Worm (Caenorhabditis elegans) whole organism, L2 larva: Measurements from ENCODE around the gene tmem-131.

Experiments
- C34F6.9 ChIP-seq: fragments of 150-350 bp; optimal IDR thresholded peaks from 2 replicates; lab custom pipeline; 2014; ENCODE audit warnings: missing biosample characterization, missing genetic modification characterization
- F13H6.1 ChIP-seq: sonication (generic microtip); optimal IDR thresholded peaks from 2 replicates; lab custom pipeline; 2016; ENCODE audit warnings: missing genetic modification characterization, missing compliant biosample characterization
- R02D3.7 ChIP-seq: fragments of 150-350 bp; optimal IDR thresholded peaks from 2 replicates; lab custom pipeline; 2014; ENCODE audit warnings: missing biosample characterization, missing genetic modification characterization
- Y55F3AM.14 ChIP-seq: fragments of 200-800 bp; sonication (Bioruptor generic); optimal IDR thresholded peaks from 2 replicates; lab custom pipeline; 2018; ENCODE audit warnings: mild to moderate bottlenecking, missing genetic modification characterization, missing compliant biosample characterization
- alr-1 ChIP-seq: fragments of 150-350 bp; optimal IDR thresholded peaks from 2 replicates; lab custom pipeline; 2014; ENCODE audit warnings: missing biosample characterization, missing genetic modification characterization
- aly-2 ChIP-seq: fragments of 150-350 bp; optimal IDR thresholded peaks from 2 replicates; lab custom pipeline; 2014; ENCODE audit warnings: missing biosample characterization, missing genetic modification characterization
- ama-1 ChIP-seq: fragments of 150-350 bp; optimal IDR thresholded peaks from 2 replicates; lab custom pipeline; 2018; ENCODE audit warnings: inconsistent platforms
- blmp-1 ChIP-seq: sonication (generic microtip); optimal IDR thresholded peaks from 2 replicates; lab custom pipeline; 2017; ENCODE audit warnings: missing genetic modification characterization, mild to moderate bottlenecking, missing compliant biosample characterization, antibody characterized with exemption, moderate library complexity; ENCODE audit not compliant: insufficient read depth
- ceh-16 ChIP-seq: fragments of 150-350 bp; optimal IDR thresholded peaks from 2 replicates; lab custom pipeline; 2014; ENCODE audit warnings: missing biosample characterization, missing genetic modification characterization
- ceh-82 ChIP-seq: fragments of 150-350 bp; optimal IDR thresholded peaks from 2 replicates; lab custom pipeline; 2014; ENCODE audit warnings: missing biosample characterization, missing genetic modification characterization
- crh-2 ChIP-seq: sonication (generic microtip); optimal IDR thresholded peaks from 2 replicates; lab custom pipeline; 2017; ENCODE audit warnings: missing biosample characterization, missing genetic modification characterization
- dmd-4 ChIP-seq: sonication (generic microtip); optimal IDR thresholded peaks from 2 replicates; lab custom pipeline; 2017; ENCODE audit warnings: missing biosample characterization, missing genetic modification characterization
- egl-27 ChIP-seq: sonication (generic microtip); optimal IDR thresholded peaks from 3 replicates; lab custom pipeline; 2017; ENCODE audit warnings: missing biosample characterization, missing genetic modification reagents, missing genetic modification characterization
- elt-3 ChIP-seq: sonication (generic microtip); optimal IDR thresholded peaks from 2 replicates; lab custom pipeline; 2017; ENCODE audit warnings: missing biosample characterization, missing genetic modification characterization
- fos-1 ChIP-seq: fragments of 150-350 bp; optimal IDR thresholded peaks from 2 replicates; lab custom pipeline; 2014; ENCODE audit warnings: missing biosample characterization, missing genetic modification characterization
- gmeb-1 ChIP-seq: fragments of 150-350 bp; optimal IDR thresholded peaks from 2 replicates; lab custom pipeline; 2014; ENCODE audit warnings: missing biosample characterization, missing genetic modification characterization
- lin-11 ChIP-seq: fragments of 150-350 bp; sonication (generic microtip); optimal IDR thresholded peaks from 2 replicates; lab custom pipeline; 2014; ENCODE audit warnings: missing biosample characterization, missing genetic modification characterization, inconsistent platforms, mixed read lengths
- lin-13 ChIP-seq: fragments of 150-350 bp; optimal IDR thresholded peaks from 2 replicates; lab custom pipeline; 2014; ENCODE audit warnings: missing biosample characterization, missing genetic modification reagents, missing genetic modification characterization
- lin-39 ChIP-seq: fragments of 150-350 bp; optimal IDR thresholded peaks from 2 replicates; lab custom pipeline; 2014; ENCODE audit warnings: missing biosample characterization, missing genetic modification reagents, missing genetic modification characterization
- lsy-2 ChIP-seq, 2 experiments: fragments of 150-350 bp in 1 of 2; sonication (generic microtip) in 1 of 2; optimal IDR thresholded peaks; 2 replicates each; lab custom pipeline; 2014 to 2017; ENCODE audit warnings: missing biosample characterization in 2 of 2, missing genetic modification characterization in 2 of 2
- mab-5 ChIP-seq: fragments of 150-350 bp; optimal IDR thresholded peaks from 2 replicates; lab custom pipeline; 2014; ENCODE audit warnings: missing biosample characterization, missing genetic modification characterization
- mbf-1 ChIP-seq: sonication (generic microtip); optimal IDR thresholded peaks from 2 replicates; lab custom pipeline; 2017; ENCODE audit warnings: missing biosample characterization, missing genetic modification characterization
- mdl-1 ChIP-seq, 2 experiments: fragments of 150-350 bp in 1 of 2; sonication (generic microtip) in 1 of 2; optimal IDR thresholded peaks; 2 replicates each; lab custom pipeline; 2017; ENCODE audit warnings: missing biosample characterization in 2 of 2, missing genetic modification characterization in 2 of 2
- nhr-10 ChIP-seq: sonication (generic microtip); optimal IDR thresholded peaks from 2 replicates; lab custom pipeline; 2017; ENCODE audit warnings: missing biosample characterization, missing genetic modification characterization
- nhr-12 ChIP-seq: fragments of 150-350 bp; optimal IDR thresholded peaks from 2 replicates; lab custom pipeline; 2014; ENCODE audit warnings: missing biosample characterization, missing genetic modification characterization
- nhr-129 ChIP-seq: fragments of 150-350 bp; optimal IDR thresholded peaks from 2 replicates; lab custom pipeline; 2014; ENCODE audit warnings: missing biosample characterization, missing genetic modification characterization
- nhr-21 ChIP-seq: fragments of 150-350 bp; optimal IDR thresholded peaks from 2 replicates; lab custom pipeline; 2014; ENCODE audit warnings: missing biosample characterization, missing genetic modification characterization
- nhr-237 ChIP-seq: fragments of 150-350 bp; optimal IDR thresholded peaks from 2 replicates; lab custom pipeline; 2014; ENCODE audit warnings: missing biosample characterization, missing genetic modification characterization
- nhr-25 ChIP-seq: fragments of 150-350 bp; sonication (generic microtip); optimal IDR thresholded peaks from 3 replicates; lab custom pipeline; 2014; ENCODE audit warnings: missing biosample characterization, missing genetic modification characterization
- nhr-6 ChIP-seq: fragments of 150-350 bp; optimal IDR thresholded peaks from 2 replicates; lab custom pipeline; 2014; ENCODE audit warnings: missing biosample characterization, missing genetic modification characterization
- peb-1 ChIP-seq: fragments of 150-350 bp; optimal IDR thresholded peaks from 2 replicates; lab custom pipeline; 2014; ENCODE audit warnings: missing biosample characterization, missing genetic modification characterization
- sem-4 ChIP-seq: fragments of 150-350 bp; optimal IDR thresholded peaks from 2 replicates; lab custom pipeline; 2014; ENCODE audit warnings: missing biosample characterization, missing genetic modification reagents, missing genetic modification characterization
- skn-1 ChIP-seq: sonication (generic microtip); optimal IDR thresholded peaks from 2 replicates; lab custom pipeline; 2017; ENCODE audit warnings: missing biosample characterization, missing genetic modification characterization
- sma-3 ChIP-seq: sonication (generic microtip); optimal IDR thresholded peaks from 2 replicates; lab custom pipeline; 2016; ENCODE audit warnings: missing genetic modification reagents, missing genetic modification characterization, missing compliant biosample characterization
- sma-9 ChIP-seq, 2 experiments: fragments of 150-350 bp in 1 of 2; sonication (generic microtip) in 1 of 2; optimal IDR thresholded peaks; 2 replicates each; lab custom pipeline; 2014 to 2016; ENCODE audit warnings: missing genetic modification characterization in 2 of 2, mild to moderate bottlenecking in 1 of 2, missing biosample characterization in 1 of 2, missing compliant biosample characterization in 1 of 2, missing genetic modification reagents in 1 of 2, moderate library complexity in 1 of 2
- snpc-4 ChIP-seq: fragments of 150-350 bp; optimal IDR thresholded peaks from 2 replicates; lab custom pipeline; 2014; ENCODE audit warnings: missing biosample characterization, missing genetic modification characterization
- unc-39 ChIP-seq: fragments of 150-350 bp; optimal IDR thresholded peaks from 2 replicates; lab custom pipeline; 2014; ENCODE audit warnings: missing biosample characterization, missing genetic modification characterization
- unc-55 ChIP-seq: fragments of 150-350 bp; sonication (generic microtip); optimal IDR thresholded peaks from 3 replicates; lab custom pipeline; 2014; ENCODE audit warnings: missing biosample characterization, missing genetic modification reagents, missing genetic modification characterization
- unc-62 ChIP-seq: fragments of 150-350 bp; optimal IDR thresholded peaks from 2 replicates; lab custom pipeline; 2014; ENCODE audit warnings: missing biosample characterization, missing genetic modification reagents, missing genetic modification characterization
- zag-1 ChIP-seq: fragments of 150-350 bp; optimal IDR thresholded peaks from 2 replicates; lab custom pipeline; 2014; ENCODE audit warnings: missing biosample characterization, missing genetic modification characterization
- ztf-1 ChIP-seq: fragments of 200-800 bp; sonication (Bioruptor generic); conservative IDR thresholded peaks from 2 replicates; pipeline ENCODE4 v1.3.6; 2022; ENCODE audit warnings: missing genetic modification characterization, missing compliant biosample characterization
- ztf-11 ChIP-seq: sonication (generic microtip); optimal IDR thresholded peaks from 2 replicates; lab custom pipeline; 2017; ENCODE audit warnings: missing biosample characterization, missing genetic modification characterization
- ztf-4 ChIP-seq: fragments of 150-350 bp; optimal IDR thresholded peaks from 2 replicates; lab custom pipeline; 2014; ENCODE audit warnings: missing biosample characterization, missing genetic modification characterization

tmem-131 gene

DNA sequence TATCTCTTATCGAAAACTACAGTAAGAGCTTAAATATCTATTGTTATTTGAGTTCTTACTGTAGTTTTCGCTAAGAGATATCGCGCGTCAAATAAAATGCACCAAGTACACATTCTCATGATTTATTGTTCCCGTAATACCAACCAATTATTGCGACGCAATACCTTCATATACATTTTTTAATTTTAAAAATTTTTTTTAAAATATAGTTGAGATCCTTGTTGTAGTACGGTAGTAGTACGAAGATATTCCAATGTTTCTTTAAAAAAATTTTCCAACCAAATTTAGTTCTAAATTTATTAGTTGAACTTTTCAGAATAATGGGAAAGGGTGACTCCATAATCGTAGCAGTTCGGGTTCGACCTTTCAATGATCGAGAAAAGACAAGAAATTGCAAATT is 32.7 kb upstream of the tmem-131 start, which contains the start of gene klp-6:
Gene klp-6 (plus strand): TSS at position 301 of the 400 bp plus-strand sequence.
- TF ChIP-seq peb-1 (no peak), lin-39 (no peak), ztf-4 (tag; lab: Kevin White, UChicago) (no peak), F13H6.1 (tag; lab: Kevin White, UChicago) (no peak), nhr-6 (tag; lab: Kevin White, UChicago) (no peak), mbf-1 (tag; lab: Kevin White, UChicago) (no peak), elt-3 (tag; lab: Kevin White, UChicago) (no peak), zag-1 (tag; lab: Kevin White, UChicago) (no peak), nhr-129 (tag; lab: Kevin White, UChicago) (no peak), lsy-2 (tag; optimal IDR thresholded peaks at IDR 0.05; lab: Kevin White, UChicago) (no peak), gmeb-1 (tag; lab: Kevin White, UChicago) (no peak), sem-4 (no peak), mab-5 (tag; lab: Kevin White, UChicago) (no peak), R02D3.7 (no peak), ceh-82 (tag; lab: Kevin White, UChicago) (no peak)

DNA sequence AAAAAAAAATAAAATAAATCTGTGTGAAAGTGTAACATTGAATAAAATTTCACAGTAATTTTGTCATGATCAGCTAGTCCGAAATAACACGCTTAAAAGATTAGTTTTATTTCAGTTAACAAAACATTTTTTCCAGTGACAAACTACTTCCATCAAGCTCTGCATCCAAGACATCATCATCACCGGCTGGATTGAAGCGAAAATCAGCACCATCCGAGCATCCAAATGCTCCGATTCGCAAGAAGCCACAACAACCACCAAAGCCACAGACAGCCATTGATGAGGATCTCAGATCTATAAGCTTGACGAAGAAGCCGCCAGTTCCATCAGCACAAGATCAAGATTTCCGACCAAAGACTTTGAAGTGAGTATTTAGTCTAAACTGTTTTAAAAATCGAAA is 29.3 kb upstream of the tmem-131 start:
- no peak for TF ChIP-seq ztf-11 (tag; lab: Kevin White, UChicago)
- peak; percentile 14 for TF ChIP-seq nhr-25 (tag; lab: Kevin White, UChicago)

DNA sequence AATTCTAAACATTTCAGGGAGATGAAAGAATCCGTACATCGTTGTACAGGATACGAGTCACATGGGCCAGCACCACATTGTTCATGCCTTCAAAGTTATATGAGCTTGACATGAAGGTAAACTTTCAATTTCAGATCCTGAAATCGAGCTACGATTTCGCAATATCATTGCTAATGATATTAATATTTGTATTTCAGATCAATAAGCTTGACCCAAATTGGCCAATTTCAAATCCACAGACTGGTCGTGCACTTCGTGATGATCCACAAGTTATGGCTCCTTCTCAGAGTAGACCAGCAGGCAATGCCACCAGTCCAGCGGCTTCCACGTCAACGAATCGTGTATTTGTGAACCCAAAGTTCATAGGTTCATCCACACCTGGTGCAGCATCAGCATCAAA is 28.4 kb upstream of the tmem-131 start:
- no peak for TF ChIP-seq nhr-6 (tag; lab: Kevin White, UChicago)
- TF ChIP-seq zag-1 (tag; lab: Kevin White, UChicago), result no peak
- TF ChIP-seq sem-4, result no peak
- no peak for TF ChIP-seq ztf-1 (GFP tag; lab: Robert Waterston, UW)
- no peak for TF ChIP-seq ztf-4 (tag; lab: Kevin White, UChicago)
- no peak for TF ChIP-seq skn-1
- TF ChIP-seq nhr-237 (tag; lab: Kevin White, UChicago), result no peak
- no peak for TF ChIP-seq mdl-1 (tag; optimal IDR thresholded peaks at IDR 0.05; lab: Kevin White, UChicago)
- no peak for TF ChIP-seq lin-39

DNA sequence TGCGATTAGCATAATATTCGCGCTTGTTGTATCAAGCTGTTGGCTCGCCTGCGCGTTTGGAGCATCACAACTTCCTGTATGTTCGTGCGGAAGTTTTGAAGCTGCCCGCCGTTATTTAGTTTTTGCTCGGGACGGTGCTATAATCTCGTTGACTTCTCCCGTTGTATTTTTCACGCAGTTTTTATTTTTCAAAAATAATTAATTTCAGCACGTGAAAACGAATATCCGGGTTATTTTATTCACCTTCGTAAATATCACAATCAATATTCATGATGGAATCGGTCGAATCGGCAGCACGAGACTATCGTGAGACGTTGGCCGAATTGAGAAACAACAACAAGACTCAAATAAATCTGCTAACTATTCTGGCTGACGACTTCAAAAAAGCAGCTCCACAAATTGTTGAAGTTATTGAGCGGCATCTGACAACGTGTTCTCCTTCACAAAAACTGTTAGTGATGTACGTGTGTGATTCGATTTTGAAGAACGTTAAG is 27.2 kb upstream of the tmem-131 start:
- TF ChIP-seq lin-13, result peak; percentile 19
- no peak for TF ChIP-seq blmp-1 (tag; lab: Kevin White, UChicago)
- peak; percentile 93 for TF ChIP-seq ztf-1 (GFP tag; lab: Robert Waterston, UW)
- no peak for TF ChIP-seq dmd-4 (tag; lab: Kevin White, UChicago)
- TF ChIP-seq sem-4, result peak; percentile 47
- no peak for TF ChIP-seq lin-11 (tag; lab: Kevin White, UChicago)
- peak; percentile 26 for TF ChIP-seq crh-2
- TF ChIP-seq gmeb-1 (tag; lab: Kevin White, UChicago), result peak; percentile 28
- no peak for TF ChIP-seq egl-27 (tag; lab: Kevin White, UChicago)
- TF ChIP-seq ztf-4 (tag; lab: Kevin White, UChicago), result peak; percentile 79
- no peak for TF ChIP-seq lin-39
- peak; percentile 7 for TF ChIP-seq F13H6.1 (tag; lab: Kevin White, UChicago)
- no peak for TF ChIP-seq unc-55
- peak in 1 of 2 experiments; percentile 60 for TF ChIP-seq lsy-2 (tag; optimal IDR thresholded peaks at IDR 0.05; lab: Kevin White, UChicago)
- TF ChIP-seq mab-5 (tag; lab: Kevin White, UChicago), result no peak
- TF ChIP-seq nhr-21 (tag; lab: Kevin White, UChicago), result peak; percentile 2
- TF ChIP-seq Y55F3AM.14 (GFP tag; lab: Kevin White, UChicago), result peak; percentile 7
- peak; percentile 25 for TF ChIP-seq C34F6.9 (tag; lab: Kevin White, UChicago)
- TF ChIP-seq ama-1 (lab: Kevin White, UChicago), result peak; percentile 83
- no peak for TF ChIP-seq ceh-82 (tag; lab: Kevin White, UChicago)
- TF ChIP-seq sma-3, result peak; percentile 44

DNA sequence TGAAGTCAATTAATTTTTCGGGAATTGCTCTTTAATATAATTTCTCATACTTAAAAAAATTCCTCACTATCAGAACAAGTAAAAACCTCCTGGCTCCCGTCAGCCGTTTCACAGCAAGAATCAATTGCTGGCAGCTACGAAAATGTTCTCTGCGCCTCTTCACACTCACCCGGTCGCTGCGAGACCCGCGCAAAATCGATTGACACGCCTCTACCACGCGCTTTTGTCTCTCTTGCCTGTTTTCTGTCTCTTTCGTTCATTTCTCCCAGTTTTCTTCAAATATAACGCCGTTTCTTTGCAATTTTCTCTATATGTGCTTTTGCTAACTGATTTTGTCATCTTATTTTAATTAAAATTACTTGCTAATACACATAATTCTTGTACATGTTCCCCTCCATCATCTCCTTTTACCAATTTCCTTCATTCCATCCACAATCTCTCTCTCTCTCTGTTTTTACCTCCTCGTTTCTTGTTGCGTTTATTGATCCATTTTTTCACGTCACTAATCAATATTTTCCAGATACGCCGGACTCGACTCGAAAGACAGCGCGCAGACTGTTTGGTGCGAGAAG is 26.5 kb upstream of the tmem-131 start, which contains the start of gene pcf-11:
Gene pcf-11 (plus strand): TSS at position 522 of the 572 bp plus-strand sequence.
- no peak for TF ChIP-seq ztf-4 (tag; lab: Kevin White, UChicago)
- TF ChIP-seq gmeb-1 (tag; lab: Kevin White, UChicago), result peak; percentile 50
- TF ChIP-seq nhr-25 (tag; lab: Kevin White, UChicago), result peak; percentile 44
- no peak for TF ChIP-seq ceh-16 (tag; lab: Kevin White, UChicago)
- TF ChIP-seq nhr-12, result no peak
- TF ChIP-seq elt-3 (tag; lab: Kevin White, UChicago), result no peak
- TF ChIP-seq snpc-4 (tag; lab: Kevin White, UChicago), result no peak
- no peak for TF ChIP-seq unc-62 (GFP tag; lab: Kevin White, UChicago)
- TF ChIP-seq Y55F3AM.14 (GFP tag; lab: Kevin White, UChicago), result no peak
- peak; percentile 64 for TF ChIP-seq lin-13
- TF ChIP-seq nhr-10, result no peak
- no peak for TF ChIP-seq dmd-4 (tag; lab: Kevin White, UChicago)
- TF ChIP-seq alr-1 (tag; lab: Kevin White, UChicago), result no peak
- TF ChIP-seq unc-39 (tag; lab: Kevin White, UChicago), result no peak
- TF ChIP-seq sma-9 (GFP tag; optimal IDR thresholded peaks at IDR 0.05; lab: Kevin White, UChicago), result peak; percentile 20
- no peak for TF ChIP-seq sma-9 (tag; optimal IDR thresholded peaks at IDR 0.05; lab: Kevin White, UChicago)
- peak; percentile 46 for TF ChIP-seq fos-1
- no peak for TF ChIP-seq nhr-21 (tag; lab: Kevin White, UChicago)
- TF ChIP-seq skn-1, result no peak
- TF ChIP-seq mbf-1 (tag; lab: Kevin White, UChicago), result no peak
- TF ChIP-seq aly-2 (tag; lab: Kevin White, UChicago), result no peak
- TF ChIP-seq nhr-129 (tag; lab: Kevin White, UChicago), result peak; percentile 52
